Worm (Caenorhabditis elegans) whole organism, L2 larva: ENCODE results near the gene nspg-13.

Experiments
- aly-2 ChIP-seq: fragments of 150-350 bp; optimal IDR thresholded peaks from 2 replicates; lab custom pipeline; 2014; ENCODE audit warnings: missing biosample characterization, missing genetic modification characterization
- ama-1 ChIP-seq: fragments of 150-350 bp; optimal IDR thresholded peaks from 2 replicates; lab custom pipeline; 2018; ENCODE audit warnings: inconsistent platforms
- fos-1 ChIP-seq: fragments of 150-350 bp; optimal IDR thresholded peaks from 2 replicates; lab custom pipeline; 2014; ENCODE audit warnings: missing biosample characterization, missing genetic modification characterization
- nhr-25 ChIP-seq: fragments of 150-350 bp; sonication (generic microtip); optimal IDR thresholded peaks from 3 replicates; lab custom pipeline; 2014; ENCODE audit warnings: missing biosample characterization, missing genetic modification characterization
- nhr-77 ChIP-seq: fragments of 150-350 bp; optimal IDR thresholded peaks from 2 replicates; lab custom pipeline; 2014; ENCODE audit warnings: missing biosample characterization, missing genetic modification characterization
- ztf-11 ChIP-seq: sonication (generic microtip); optimal IDR thresholded peaks from 2 replicates; lab custom pipeline; 2017; ENCODE audit warnings: missing biosample characterization, missing genetic modification characterization

DNA sequence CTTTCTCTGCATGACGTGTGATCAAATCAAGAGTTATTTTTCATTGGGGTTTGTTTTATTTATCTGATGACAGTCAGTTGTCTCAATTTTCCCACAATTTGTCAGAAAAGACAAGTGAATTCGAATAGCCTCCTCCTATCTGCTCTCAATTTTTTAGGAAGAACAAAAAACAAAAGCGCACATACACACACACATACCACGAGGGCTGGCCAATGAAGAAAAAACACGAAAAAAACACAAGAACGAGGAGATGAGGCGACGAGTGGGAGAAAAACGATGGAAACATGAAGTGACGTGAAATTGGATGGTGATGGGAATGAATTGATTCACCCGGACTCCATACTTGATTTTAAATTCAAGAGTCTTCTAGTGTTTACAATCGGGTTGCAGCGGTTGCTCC is 38.9 kb downstream of the nspg-13 start:
- TF ChIP-seq fos-1 (tag; lab: Kevin White, UChicago) (no peak), ztf-11 (tag; lab: Kevin White, UChicago) (no peak), aly-2 (tag; lab: Kevin White, UChicago) (no peak), ama-1 (lab: Kevin White, UChicago) (no peak), nhr-25 (tag; lab: Kevin White, UChicago) (no peak), nhr-77 (no peak)
